Worm (Caenorhabditis elegans): ENCODE results near the gene C36B7.2.

C36B7.2 gene

DNA sequence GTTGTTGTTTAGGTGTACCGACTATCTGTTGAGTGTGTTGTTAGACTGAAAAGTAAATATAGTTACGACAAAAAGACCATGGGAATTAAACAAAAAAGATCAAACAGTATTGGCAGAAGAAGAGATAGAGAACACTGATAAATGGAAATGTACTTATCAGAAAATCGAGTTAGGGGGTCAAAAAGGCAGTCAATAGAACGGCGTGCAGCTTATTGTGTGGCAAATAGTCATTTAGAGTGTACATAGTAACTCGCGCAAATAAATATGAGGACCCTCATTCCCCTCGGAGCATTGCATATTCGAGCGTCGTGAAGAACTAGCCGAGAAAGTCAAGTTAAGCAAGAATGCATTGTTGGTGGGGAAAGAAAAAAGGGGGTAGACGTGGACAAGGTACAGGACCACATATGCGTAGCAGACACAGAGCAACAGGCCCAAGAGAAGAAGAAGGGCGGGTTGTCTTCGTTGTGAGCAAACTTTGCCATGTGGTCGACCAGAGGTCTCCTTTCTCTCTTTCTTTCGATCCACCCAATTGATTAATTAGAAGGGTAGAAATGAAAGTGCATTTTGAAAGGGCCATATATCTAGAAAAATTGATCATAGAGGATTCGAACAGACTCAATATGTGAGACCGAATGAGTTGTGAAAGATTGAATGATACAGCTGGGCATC lies 45.1 kb downstream of the C36B7.2 start, which contains the start of gene lam-2:
lam-2 (minus strand) TSS at position 51 of the 669 bp plus-strand sequence.
- no peak for TF ChIP-seq dao-5 (tag; optimal IDR thresholded peaks at IDR 0.05)
- TF ChIP-seq W03F9.2 (tag; optimal IDR thresholded peaks at IDR 0.05), result no peak
- no peak for TF ChIP-seq him-1 (tag; optimal IDR thresholded peaks at IDR 0.05)

DNA sequence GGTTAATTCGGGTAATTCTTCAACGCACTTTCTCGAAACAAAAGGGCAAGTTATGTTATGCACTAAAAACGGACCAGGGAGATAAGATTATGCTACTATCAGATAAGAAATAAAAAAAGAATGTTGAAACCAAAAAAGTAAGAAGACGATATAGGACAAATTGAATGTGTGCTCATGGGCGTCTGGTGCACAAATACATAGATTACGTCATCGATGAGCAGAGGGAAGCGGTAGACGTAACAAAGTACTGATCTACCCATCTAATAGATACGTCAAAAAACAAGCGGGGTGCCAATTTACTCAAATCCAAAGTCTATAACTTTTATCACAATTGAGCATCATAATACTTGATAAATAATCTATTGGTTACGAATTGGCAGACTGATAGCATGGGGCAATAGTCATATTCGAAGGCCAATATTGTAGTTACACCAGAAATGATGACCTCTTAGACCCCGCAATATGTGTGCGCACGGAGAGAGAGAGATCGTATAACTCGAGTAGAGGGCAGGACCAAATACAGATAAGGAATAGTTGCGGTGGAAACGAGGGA lies 45.8 kb downstream of the C36B7.2 start:
- TF ChIP-seq dao-5 (tag; optimal IDR thresholded peaks at IDR 0.05), result no peak
- no peak for TF ChIP-seq W03F9.2 (tag; optimal IDR thresholded peaks at IDR 0.05)
- no peak for TF ChIP-seq him-1 (tag; optimal IDR thresholded peaks at IDR 0.05)

DNA sequence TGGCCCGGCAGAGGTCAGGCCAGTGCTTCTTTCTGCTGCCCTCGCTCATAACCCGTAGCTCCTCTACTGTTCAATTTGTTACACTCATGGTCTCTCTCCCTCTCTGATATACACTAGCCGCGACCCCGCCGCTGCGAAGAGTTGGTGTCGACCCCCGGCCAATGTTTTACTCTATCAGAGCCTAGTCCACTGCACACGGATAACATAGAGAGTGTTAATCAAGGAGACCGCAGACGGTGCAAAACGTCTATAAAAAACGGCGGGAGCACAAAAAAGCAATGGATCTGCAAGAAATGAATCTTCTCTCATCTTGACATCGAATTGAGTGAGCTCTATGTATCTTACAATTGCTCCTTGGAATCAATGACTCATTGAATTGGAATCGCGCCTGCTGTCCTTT lies 47.3 kb downstream of the C36B7.2 start:
- TF ChIP-seq W03F9.2 (tag; optimal IDR thresholded peaks at IDR 0.05), result no peak
- no peak for TF ChIP-seq dao-5 (tag; optimal IDR thresholded peaks at IDR 0.05)
- no peak for TF ChIP-seq him-1 (tag; optimal IDR thresholded peaks at IDR 0.05)

DNA sequence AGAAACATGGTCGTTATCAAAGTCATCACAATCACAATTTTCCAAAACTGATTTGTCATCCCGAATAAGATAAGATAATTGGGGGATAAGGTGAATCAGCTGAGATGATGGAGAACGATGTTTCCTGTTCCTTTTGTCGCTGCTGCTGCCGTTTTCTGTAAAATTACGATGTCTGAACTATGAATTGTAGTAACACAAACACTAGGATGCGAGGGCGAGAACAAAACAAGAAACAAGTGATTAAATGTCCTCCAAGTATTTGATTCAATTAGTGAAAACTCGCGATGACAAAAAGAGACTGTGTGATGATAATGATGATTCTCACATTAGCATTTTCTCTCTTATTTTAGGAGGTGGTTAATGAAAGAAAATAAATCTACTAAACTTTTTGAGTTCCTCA lies 49.7 kb downstream of the C36B7.2 start, which contains the start of gene C54D1.7:
C54D1.7 (minus strand) TSS at position 157 of the 400 bp plus-strand sequence.
- TF ChIP-seq dao-5 (tag; optimal IDR thresholded peaks at IDR 0.05), result no peak
- no peak for TF ChIP-seq him-1 (tag; optimal IDR thresholded peaks at IDR 0.05)
- TF ChIP-seq W03F9.2 (tag; optimal IDR thresholded peaks at IDR 0.05), result no peak

DNA sequence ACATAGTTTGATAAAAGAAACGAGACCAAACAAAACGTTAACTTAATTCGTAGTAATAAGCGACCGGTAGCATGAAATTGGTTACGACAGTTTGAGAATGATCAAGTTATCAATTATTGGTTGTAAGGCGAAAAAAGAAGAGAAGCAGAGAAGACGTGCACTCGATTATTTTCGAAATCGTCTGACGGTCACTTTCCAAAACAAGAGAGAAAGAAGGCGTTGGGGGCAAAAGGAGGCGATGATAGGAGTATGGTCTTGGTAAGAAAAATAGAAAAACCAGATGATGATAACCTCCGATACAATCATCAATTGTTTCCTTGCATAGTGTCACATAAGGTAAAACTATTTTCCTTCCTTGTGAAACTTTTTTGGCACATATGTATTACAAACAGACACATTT lies 51.3 kb downstream of the C36B7.2 start:
- TF ChIP-seq W03F9.2 (tag; optimal IDR thresholded peaks at IDR 0.05) (no peak), him-1 (tag; optimal IDR thresholded peaks at IDR 0.05) (no peak), dao-5 (tag; optimal IDR thresholded peaks at IDR 0.05) (no peak)
